Fruit fly (Drosophila melanogaster): ENCODE results near the gene CG8475.

DNA sequence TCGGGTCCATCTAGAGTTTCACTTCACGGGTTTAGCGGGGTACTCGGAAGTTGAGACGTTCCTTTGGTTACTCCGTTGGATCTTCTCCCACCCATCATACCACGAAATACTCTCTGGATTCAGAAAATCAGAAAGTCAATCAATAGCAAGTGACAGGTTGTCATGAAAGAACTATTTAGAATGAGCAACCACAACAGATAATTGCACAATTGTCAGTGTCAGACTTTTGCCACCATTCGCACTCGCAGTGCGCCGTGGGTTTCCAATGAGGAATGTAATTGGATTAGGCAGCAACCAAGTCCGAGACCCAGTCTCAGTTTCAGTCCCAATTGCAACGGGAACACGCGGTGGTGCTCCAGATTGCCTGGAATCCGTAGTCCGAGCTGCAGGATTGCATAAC is 9.2 kb upstream of the CG8475 start, which contains the start of gene CG8419:
- no peak for TF ChIP-seq pho (GFP tag; optimal IDR thresholded peaks at IDR 0.05)
- no peak for TF ChIP-seq cato (GFP tag; optimal IDR thresholded peaks at IDR 0.05; ENCODE audit: borderline replicate concordance)
- no peak for TF ChIP-seq p53 (GFP tag; optimal IDR thresholded peaks at IDR 0.05)
- no peak for TF ChIP-seq zen (tag; optimal IDR thresholded peaks at IDR 0.05)
